Worm (Caenorhabditis elegans): ENCODE data around the gene lys-3.

Gene lys-3

DNA sequence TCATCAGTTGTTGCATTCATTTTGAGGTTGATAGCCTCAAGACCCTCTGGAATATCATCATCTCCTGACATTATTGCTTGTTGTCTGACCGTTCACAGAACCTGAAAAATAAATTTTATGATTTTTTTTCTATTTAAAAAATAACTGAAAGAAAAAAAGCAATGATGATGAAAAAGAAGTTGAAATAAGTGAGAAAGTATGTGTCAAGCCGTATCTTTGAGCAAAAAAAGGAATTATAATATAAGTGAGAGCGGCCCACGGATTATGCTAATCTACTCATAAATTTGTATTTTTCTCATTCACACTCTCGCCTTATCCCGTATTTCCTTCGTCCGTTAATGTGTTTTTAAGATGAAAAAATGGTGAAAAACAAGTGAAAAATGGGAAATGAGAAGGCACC is 13.1 kb downstream of the lys-3 start, which contains the start of gene ric-4:
ric-4 (minus strand) TSS at position 101 of the 400 bp plus-strand sequence.
- TF ChIP-seq nhr-77 (tag; optimal IDR thresholded peaks at IDR 0.05), result no peak
- TF ChIP-seq lsy-2 (tag; optimal IDR thresholded peaks at IDR 0.05), result no peak
- no peak for TF ChIP-seq peb-1 (tag; optimal IDR thresholded peaks at IDR 0.05)
- no peak for TF ChIP-seq ztf-4 (tag; optimal IDR thresholded peaks at IDR 0.05)
- no peak for TF ChIP-seq unc-55 (GFP tag; optimal IDR thresholded peaks at IDR 0.05)
- TF ChIP-seq mab-5 (tag; optimal IDR thresholded peaks at IDR 0.05), result no peak
- TF ChIP-seq lin-39 (tag; optimal IDR thresholded peaks at IDR 0.05), result no peak
- no peak for TF ChIP-seq egl-27 (tag; optimal IDR thresholded peaks at IDR 0.05)
- TF ChIP-seq mbf-1 (tag; optimal IDR thresholded peaks at IDR 0.05), result no peak
- TF ChIP-seq sma-9 (GFP tag; optimal IDR thresholded peaks at IDR 0.05), result no peak
- no peak for TF ChIP-seq sma-9 (tag; optimal IDR thresholded peaks at IDR 0.05)
- no peak for TF ChIP-seq elt-1 (tag; optimal IDR thresholded peaks at IDR 0.05)
- no peak for TF ChIP-seq skn-1 (tag; optimal IDR thresholded peaks at IDR 0.05)
- no peak for TF ChIP-seq fos-1 (tag; optimal IDR thresholded peaks at IDR 0.05)
- TF ChIP-seq nhr-25 (tag; optimal IDR thresholded peaks at IDR 0.05), result no peak
- TF ChIP-seq ama-1 (optimal IDR thresholded peaks at IDR 0.05), result no peak
- TF ChIP-seq ztf-1 (GFP tag; conservative IDR thresholded peaks at IDR 0.05), result no peak
- TF ChIP-seq nhr-23 (tag; optimal IDR thresholded peaks at IDR 0.05), result no peak
- no peak for TF ChIP-seq unc-62 (GFP tag; optimal IDR thresholded peaks at IDR 0.05)

DNA sequence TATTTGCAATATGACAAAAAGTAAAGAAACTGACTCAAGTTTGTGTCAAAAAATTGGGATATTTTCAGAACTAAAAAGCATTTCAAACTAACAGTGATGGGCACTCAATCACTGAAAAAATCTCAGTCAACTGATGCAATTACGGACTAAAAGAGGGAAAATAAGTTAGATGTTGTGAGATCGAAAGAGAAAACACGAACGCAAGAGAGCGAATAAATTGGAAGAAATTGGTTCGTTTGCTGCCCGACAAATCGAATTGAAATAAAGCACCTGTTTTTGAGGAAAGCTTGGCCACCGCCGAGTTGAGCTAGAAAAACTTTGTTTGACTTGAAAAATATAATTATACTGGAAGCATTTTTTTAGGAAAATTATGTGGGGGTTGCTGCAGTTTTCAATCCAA is 17.3 kb downstream of the lys-3 start:
- TF ChIP-seq unc-39 (tag; optimal IDR thresholded peaks at IDR 0.05) (no peak), peb-1 (tag; optimal IDR thresholded peaks at IDR 0.05) (no peak), nhr-25 (tag; optimal IDR thresholded peaks at IDR 0.05) (no peak), fos-1 (tag; optimal IDR thresholded peaks at IDR 0.05) (no peak), ZK546.5 (tag; optimal IDR thresholded peaks at IDR 0.05) (no peak), mbf-1 (tag; optimal IDR thresholded peaks at IDR 0.05) (no peak), sma-9 (GFP tag; optimal IDR thresholded peaks at IDR 0.05) (no peak), sma-9 (tag; optimal IDR thresholded peaks at IDR 0.05) (no peak), nhr-129 (tag; optimal IDR thresholded peaks at IDR 0.05) (no peak), nhr-10 (tag; optimal IDR thresholded peaks at IDR 0.05) (no peak), lin-39 (tag; optimal IDR thresholded peaks at IDR 0.05) (no peak), crh-2 (tag; optimal IDR thresholded peaks at IDR 0.05) (no peak), aly-2 (tag; optimal IDR thresholded peaks at IDR 0.05) (no peak), nhr-11 (tag; optimal IDR thresholded peaks at IDR 0.05) (no peak), alr-1 (tag; optimal IDR thresholded peaks at IDR 0.05) (no peak), dmd-4 (tag; optimal IDR thresholded peaks at IDR 0.05) (no peak)

DNA sequence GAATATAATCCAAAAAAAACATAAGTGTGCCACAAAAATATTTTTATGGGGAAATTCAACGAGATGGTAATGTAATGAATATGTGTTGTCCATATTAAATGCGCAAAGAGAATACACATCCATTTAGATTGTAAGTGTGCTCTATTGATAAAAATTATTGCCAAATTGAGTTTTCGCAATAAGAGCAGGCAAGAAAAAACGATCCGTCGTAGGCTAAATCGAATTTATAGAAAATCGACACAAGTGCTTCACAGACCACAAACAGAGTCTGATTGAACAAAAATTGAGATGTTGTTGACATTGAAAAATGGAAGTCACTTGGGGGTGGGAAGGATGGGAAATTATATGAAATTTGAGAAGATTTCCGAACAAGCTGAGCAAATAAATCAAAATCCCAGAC is 18.3 kb downstream of the lys-3 start:
- no peak for TF ChIP-seq nhr-129 (tag; optimal IDR thresholded peaks at IDR 0.05)
- no peak for TF ChIP-seq zag-1 (tag; optimal IDR thresholded peaks at IDR 0.05)
- TF ChIP-seq nhr-23 (tag; optimal IDR thresholded peaks at IDR 0.05), result no peak
- no peak for TF ChIP-seq mbf-1 (tag; optimal IDR thresholded peaks at IDR 0.05)
- TF ChIP-seq elt-3 (tag; optimal IDR thresholded peaks at IDR 0.05), result no peak
- TF ChIP-seq lin-39 (tag; optimal IDR thresholded peaks at IDR 0.05), result no peak
- no peak for TF ChIP-seq crh-2 (tag; optimal IDR thresholded peaks at IDR 0.05)
- no peak for TF ChIP-seq nhr-25 (tag; optimal IDR thresholded peaks at IDR 0.05)
- no peak for TF ChIP-seq gmeb-1 (tag; optimal IDR thresholded peaks at IDR 0.05)
- TF ChIP-seq fos-1 (tag; optimal IDR thresholded peaks at IDR 0.05), result no peak
- TF ChIP-seq skn-1 (tag; optimal IDR thresholded peaks at IDR 0.05), result no peak
- no peak for TF ChIP-seq mdl-1 (tag; optimal IDR thresholded peaks at IDR 0.05)
- no peak for TF ChIP-seq unc-55 (GFP tag; optimal IDR thresholded peaks at IDR 0.05)
- no peak for TF ChIP-seq nhr-12 (tag; optimal IDR thresholded peaks at IDR 0.05)
- no peak for TF ChIP-seq dmd-4 (tag; optimal IDR thresholded peaks at IDR 0.05)
- no peak for TF ChIP-seq nhr-21 (tag; optimal IDR thresholded peaks at IDR 0.05)

DNA sequence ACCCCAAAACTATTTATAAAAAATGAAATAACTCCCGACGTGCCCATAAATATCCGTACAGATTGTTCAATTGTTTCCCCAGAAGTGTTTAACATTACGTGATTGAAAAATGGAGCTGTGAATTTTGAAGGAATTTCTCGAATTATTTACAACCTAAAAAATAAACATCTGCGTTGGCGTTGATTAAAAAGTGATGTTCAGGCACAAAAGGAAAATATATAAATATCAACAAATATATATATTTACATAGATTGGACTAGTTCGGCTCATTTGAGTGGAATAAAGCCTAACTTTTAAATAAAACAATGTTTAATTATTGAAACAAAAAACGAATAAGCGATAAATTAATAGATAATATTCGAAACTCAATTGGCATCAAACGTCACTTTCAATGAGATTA is 22.9 kb downstream of the lys-3 start, which contains the start of gene sri-18:
sri-18 (minus strand) TSS at position 101 of the 400 bp plus-strand sequence.
- TF ChIP-seq unc-39 (tag; optimal IDR thresholded peaks at IDR 0.05) (no peak), nhr-77 (tag; optimal IDR thresholded peaks at IDR 0.05) (no peak), R02D3.7 (tag; optimal IDR thresholded peaks at IDR 0.05) (no peak), skn-1 (tag; optimal IDR thresholded peaks at IDR 0.05) (no peak), nhr-129 (tag; optimal IDR thresholded peaks at IDR 0.05) (no peak), nhr-6 (tag; optimal IDR thresholded peaks at IDR 0.05) (no peak), sma-3 (GFP tag; optimal IDR thresholded peaks at IDR 0.05) (no peak), peb-1 (tag; optimal IDR thresholded peaks at IDR 0.05) (no peak), ZK546.5 (tag; optimal IDR thresholded peaks at IDR 0.05) (no peak), nhr-25 (tag; optimal IDR thresholded peaks at IDR 0.05) (no peak), ztf-11 (tag; optimal IDR thresholded peaks at IDR 0.05) (no peak), nhr-11 (tag; optimal IDR thresholded peaks at IDR 0.05) (no peak), elt-3 (tag; optimal IDR thresholded peaks at IDR 0.05) (no peak), mab-5 (tag; optimal IDR thresholded peaks at IDR 0.05) (no peak)

Data from whole organism, L2 larva.